Fruit fly (Drosophila melanogaster): ENCODE results near the gene Rpn5.

Gene Rpn5

dm6 chr3R:5791497-5791896 lies 2.2 kb downstream of the Rpn5 start, which contains the start of gene Hpf1 (continued):
- TF ChIP-seq CG11294 (GFP tag; IDR thresholded peaks at IDR 0.05) (peak; percentile 98), achi (GFP tag; optimal IDR thresholded peaks at IDR 0.05) (peak; percentile 99), vri (GFP tag; optimal IDR thresholded peaks at IDR 0.05) (peak; percentile 99), CG11902 (GFP tag; optimal IDR thresholded peaks at IDR 0.05) (peak; percentile 98), CG8119 (GFP tag; IDR thresholded peaks at IDR 0.05) (peak; percentile 98), CG10669 (GFP tag; optimal IDR thresholded peaks at IDR 0.05) (peak; percentile 99), dac (GFP tag; optimal IDR thresholded peaks at IDR 0.05) (peak; percentile 98), CG8319 (GFP tag; optimal IDR thresholded peaks at IDR 0.05) (peak; percentile 99)

- TF ChIP-seq CG11762 (GFP tag; optimal IDR thresholded peaks at IDR 0.05; ENCODE audit: insufficient read depth) (no peak), svp (GFP tag) (peak; percentile 45), achi (GFP tag; optimal IDR thresholded peaks at IDR 0.05) (no peak), CG11902 (GFP tag; optimal IDR thresholded peaks at IDR 0.05) (no peak), CG8119 (GFP tag; IDR thresholded peaks at IDR 0.05) (no peak)
These were observed 5.2 kb downstream of the Rpn5 start, which contains the start of the genes PSMG1 and CG10979 for dm6 chr3R:5794267-5795089. PSMG1 (minus strand) TSS chr3R:5794317. CG10979 (plus strand) TSS chr3R:5794705.

- TF ChIP-seq Sox14 (GFP tag; optimal IDR thresholded peaks at IDR 0.05) (no peak), svp (GFP tag) (peak; percentile 94), CG16779 (tag; optimal IDR thresholded peaks at IDR 0.05) (no peak)
These were observed 8.4 kb downstream of the Rpn5 start for dm6 chr3R:5797709-5798108.

- TF ChIP-seq CG10669 (GFP tag; optimal IDR thresholded peaks at IDR 0.05) (no peak), CG11762 (GFP tag; optimal IDR thresholded peaks at IDR 0.05; ENCODE audit: insufficient read depth) (no peak), esn (GFP tag; optimal IDR thresholded peaks at IDR 0.05) (no peak), fd85E (GFP tag; optimal IDR thresholded peaks at IDR 0.05) (no peak), CG8119 (GFP tag; IDR thresholded peaks at IDR 0.05) (no peak), Hr4 (GFP tag; optimal IDR thresholded peaks at IDR 0.05) (no peak), CG32006 (GFP tag; optimal IDR thresholded peaks at IDR 0.05) (no peak), Eip75B (GFP tag; optimal IDR thresholded peaks at IDR 0.05) (no peak), CG16779 (tag; optimal IDR thresholded peaks at IDR 0.05) (no peak)
These were observed 12.6 kb downstream of the Rpn5 start, which contains the start of gene CG11000 for dm6 chr3R:5801703-5802436. CG11000 (plus strand) TSS chr3R:5802328.

dm6 chr3R:5813157-5813659 lies 23.9 kb downstream of the Rpn5 start, which contains the start of gene CG42675:
CG42675 (plus strand) TSS chr3R:5813609.
- TF ChIP-seq Met (GFP tag; optimal IDR thresholded peaks at IDR 0.05): no peak
- no peak for TF ChIP-seq CG6854 (GFP tag; optimal IDR thresholded peaks at IDR 0.05)
- TF ChIP-seq CG6163 (GFP tag; IDR thresholded peaks at IDR 0.05): 0 out of 3 replicates have a peak, but pooled peaks have one; percentile 23
- TF ChIP-seq CG1621 (tag; optimal IDR thresholded peaks at IDR 0.05): peak; percentile 4
- no peak for TF ChIP-seq CG34406 (GFP tag; optimal IDR thresholded peaks at IDR 0.05)
- no peak for TF ChIP-seq Sox14 (GFP tag; optimal IDR thresholded peaks at IDR 0.05)
- TF ChIP-seq Blimp-1 (GFP tag; optimal IDR thresholded peaks at IDR 0.05): no peak
- no peak for TF ChIP-seq CG10669 (GFP tag; optimal IDR thresholded peaks at IDR 0.05)
- no peak for TF ChIP-seq cyc (GFP tag; optimal IDR thresholded peaks at IDR 0.05)
- no peak for TF ChIP-seq net (GFP tag; optimal IDR thresholded peaks at IDR 0.05)
- TF ChIP-seq CG8119 (GFP tag; IDR thresholded peaks at IDR 0.05): no peak
- TF ChIP-seq svp (GFP tag): no peak
- no peak for TF ChIP-seq spab (GFP tag; optimal IDR thresholded peaks at IDR 0.05)
- TF ChIP-seq Eip93F (GFP tag; optimal IDR thresholded peaks at IDR 0.05): no peak
- TF ChIP-seq CG6792 (GFP tag; optimal IDR thresholded peaks at IDR 0.05): no peak
- peak; percentile 39; the same call in 1 of the 3 replicates for TF ChIP-seq eg (GFP tag; IDR thresholded peaks at IDR 0.05)
- no peak for TF ChIP-seq fkh (GFP tag; optimal IDR thresholded peaks at IDR 0.05)
- TF ChIP-seq Hr39 (GFP tag; optimal IDR thresholded peaks at IDR 0.05): no peak
- no peak for TF ChIP-seq Sox15 (GFP tag; optimal IDR thresholded peaks at IDR 0.05)
- no peak for TF ChIP-seq fd59A (GFP tag; optimal IDR thresholded peaks at IDR 0.05)
- TF ChIP-seq CG3919 (GFP tag; optimal IDR thresholded peaks at IDR 0.05): no peak
- TF ChIP-seq Eip78C (GFP tag): peak; percentile 59
- TF ChIP-seq CG32006 (GFP tag; optimal IDR thresholded peaks at IDR 0.05): no peak
- TF ChIP-seq esn (GFP tag; optimal IDR thresholded peaks at IDR 0.05): no peak
- no peak for TF ChIP-seq Smox (GFP tag; optimal IDR thresholded peaks at IDR 0.05)
- TF ChIP-seq CG31627 (GFP tag; optimal IDR thresholded peaks at IDR 0.05): no peak
- TF ChIP-seq CG16779 (tag; optimal IDR thresholded peaks at IDR 0.05): no peak
- TF ChIP-seq CG10631 (GFP tag; optimal IDR thresholded peaks at IDR 0.05): no peak
- no peak for TF ChIP-seq Sox102F (GFP tag; optimal IDR thresholded peaks at IDR 0.05)
- TF ChIP-seq CG11902 (GFP tag; optimal IDR thresholded peaks at IDR 0.05): no peak
